Fruit fly (Drosophila melanogaster) whole organism: ENCODE measurements around the gene Tsp86D.

Source experiments
- Dll ChIP-seq: fragments of >200 bp; optimal IDR thresholded peaks from 2 replicates; lab custom pipeline; 2017
- psq ChIP-seq: fragments of >200 bp; optimal IDR thresholded peaks from 2 replicates; lab custom pipeline; 2017

dm6 chr3R:10834893-10835292 is 33.6 kb upstream of the Tsp86D start:
- TF ChIP-seq Dll (lab: Kevin White, UChicago), result no peak
- TF ChIP-seq psq, result no peak
